In genomic region chr3R:29983073-29983544, dm6 we compare ENCODE assay signal across 1 fruit fly cellular context.
TF ChIP-seq lines count a peak whose summit lies in the region.

CG7896 (plus strand) TSS chr3R:29983426.

TF ChIP-seq in whole organism, embryonic, 481 proteins besides CTCF, POLR2A, EP300 and RAD21 (continued from another document):
- TF ChIP-seq schlank (tag; optimal IDR thresholded peaks at IDR 0.05; lab: Kevin White, UChicago) (no peak), Hmr (GFP tag; optimal IDR thresholded peaks at IDR 0.05; lab: Kevin White, UChicago) (peak; percentile 67), psq (GFP tag; optimal IDR thresholded peaks at IDR 0.05; lab: Kevin White, UChicago) (peak; percentile 4), ATbp (GFP tag; optimal IDR thresholded peaks at IDR 0.05; lab: Kevin White, UChicago) (peak; percentile 47), dmrt11E (tag; optimal IDR thresholded peaks at IDR 0.05; lab: Kevin White, UChicago) (peak; percentile 52), GATAe (GFP tag; conservative IDR thresholded peaks at IDR 0.05; lab: Robert Waterston, UW) (peak; percentile 37), CG10462 (GFP tag; optimal IDR thresholded peaks at IDR 0.05; lab: Kevin White, UChicago) (peak; percentile 15), Lim3 (GFP tag; IDR thresholded peaks at IDR 0.05; lab: Robert Waterston, UW) (0 out of 2 replicates have a peak, but pooled peaks have one; percentile 38), CG34376 (GFP tag; optimal IDR thresholded peaks at IDR 0.05; lab: Kevin White, UChicago) (peak; percentile 21), sisA (GFP tag; IDR thresholded peaks at IDR 0.05; lab: Robert Waterston, UW) (peak; percentile 76), Hey (tag; optimal IDR thresholded peaks at IDR 0.05; lab: Kevin White, UChicago) (no peak), TFAM (GFP tag; optimal IDR thresholded peaks at IDR 0.05; lab: Kevin White, UChicago) (no peak), NfI (GFP tag; optimal IDR thresholded peaks at IDR 0.05; lab: Kevin White, UChicago) (peak; percentile 53), CG12219 (GFP tag; optimal IDR thresholded peaks at IDR 0.05; lab: Kevin White, UChicago) (peak; percentile 54), CG14014 (GFP tag; IDR thresholded peaks at IDR 0.05; lab: Robert Waterston, UW) (peak; percentile 69), twi (tag; optimal IDR thresholded peaks at IDR 0.05; lab: Kevin White, UChicago) (peak; percentile 33), NFAT (GFP tag; IDR thresholded peaks at IDR 0.05; lab: Robert Waterston, UW) (peak; percentile 82), sima (GFP tag; optimal IDR thresholded peaks at IDR 0.05; lab: Kevin White, UChicago) (no peak), hkb (optimal IDR thresholded peaks at IDR 0.05; lab: Kevin White, UChicago) (no peak), hkb (GFP tag; IDR thresholded peaks at IDR 0.05; lab: Robert Waterston, UW) (peak; percentile 88), ci (GFP tag; IDR thresholded peaks at IDR 0.05; lab: Robert Waterston, UW) (peak; percentile 58; the same call in 1 of the 3 replicates), CG6689 (GFP tag; IDR thresholded peaks at IDR 0.05; lab: Robert Waterston, UW) (peak; percentile 76), hth (optimal IDR thresholded peaks at IDR 0.05; lab: Kevin White, UChicago) (no peak), chm (GFP tag; IDR thresholded peaks at IDR 0.05; lab: Robert Waterston, UW) (no peak), CG8924 (tag; optimal IDR thresholded peaks at IDR 0.05; lab: Kevin White, UChicago) (peak; percentile 72), Oli (tag; optimal IDR thresholded peaks at IDR 0.05; lab: Kevin White, UChicago) (peak; percentile 71), exex (tag; optimal IDR thresholded peaks at IDR 0.05; lab: Kevin White, UChicago) (peak; percentile 13), scrt (GFP tag; optimal IDR thresholded peaks at IDR 0.05; lab: Kevin White, UChicago) (peak; percentile 61), phol (tag; optimal IDR thresholded peaks at IDR 0.05; lab: Kevin White, UChicago) (peak; percentile 63), CG4404 (GFP tag; IDR thresholded peaks at IDR 0.05; lab: Robert Waterston, UW) (peak; percentile 64), CG6765 (GFP tag; optimal IDR thresholded peaks at IDR 0.05; lab: Kevin White, UChicago) (peak; percentile 31)
